Worm (Caenorhabditis elegans) whole organism, young adult: ENCODE measurements around the gene fbxa-61.

Experiments
- C06A6.2 ChIP-seq: fragments of 200-800 bp; sonication (Bioruptor generic); conservative IDR thresholded peaks from 2 replicates; pipeline ENCODE4 v1.3.6; 2022; ENCODE audit warnings: missing genetic modification characterization, missing compliant biosample characterization
- C17E4.6 ChIP-seq: fragments of 200-800 bp; sonication (Bioruptor generic); IDR thresholded peaks from 2 replicates; pipeline ENCODE4 v1.3.6; 2022; ENCODE audit warnings: missing genetic modification reagents, missing genetic modification characterization, missing compliant biosample characterization
- D2030.7 ChIP-seq: fragments of 200-800 bp; sonication (Bioruptor generic); IDR thresholded peaks from 2 replicates; pipeline ENCODE4 v1.3.6; 2022; ENCODE audit warnings: missing genetic modification reagents, missing genetic modification characterization, missing compliant biosample characterization
- F23B12.7 ChIP-seq: sonication (generic microtip); optimal IDR thresholded peaks from 2 replicates; lab custom pipeline; 2017; ENCODE audit warnings: missing genetic modification characterization, mild to moderate bottlenecking, missing compliant biosample characterization, antibody characterized with exemption, moderate library complexity; ENCODE audit not compliant: insufficient read depth
- F33H1.4 ChIP-seq: fragments of 200-800 bp; sonication (Bioruptor generic); IDR thresholded peaks from 2 replicates; pipeline ENCODE4 v1.3.6; 2022; ENCODE audit warnings: missing genetic modification reagents, missing genetic modification characterization, missing compliant biosample characterization
- F37B4.10 ChIP-seq: fragments of 200-800 bp; sonication (Bioruptor generic); IDR thresholded peaks from 2 replicates; pipeline ENCODE4 v1.3.6; 2022; ENCODE audit warnings: missing genetic modification characterization, missing compliant biosample characterization
- F52B5.7 ChIP-seq: sonication (generic microtip); optimal IDR thresholded peaks from 2 replicates; lab custom pipeline; 2016; ENCODE audit warnings: mild to moderate bottlenecking, missing genetic modification characterization, missing compliant biosample characterization
- F57C9.4 ChIP-seq: sonication (generic microtip); optimal IDR thresholded peaks from 2 replicates; lab custom pipeline; 2017; ENCODE audit warnings: mild to moderate bottlenecking, missing genetic modification characterization, missing compliant biosample characterization
- K12H6.12 ChIP-seq: fragments of 200-800 bp; sonication (Bioruptor generic); optimal IDR thresholded peaks from 2 replicates; lab custom pipeline; 2018; ENCODE audit warnings: mild to moderate bottlenecking, missing genetic modification characterization, missing compliant biosample characterization
- T07F8.4 ChIP-seq: sonication (generic microtip); optimal IDR thresholded peaks from 2 replicates; lab custom pipeline; 2016; ENCODE audit warnings: mild to moderate bottlenecking, missing genetic modification characterization, moderate library complexity, missing compliant biosample characterization
- Y56A3A.18 ChIP-seq: fragments of 200-800 bp; sonication (Bioruptor generic); IDR thresholded peaks from 2 replicates; pipeline ENCODE4 v1.3.6; 2022; ENCODE audit warnings: missing genetic modification reagents, missing genetic modification characterization, missing compliant biosample characterization
- Y79H2A.3 ChIP-seq: fragments of 200-800 bp; sonication (Bioruptor generic); conservative IDR thresholded peaks from 2 replicates; pipeline ENCODE4 v1.3.6; 2022; ENCODE audit warnings: missing genetic modification reagents, missing genetic modification characterization, missing compliant biosample characterization
- akir-1 ChIP-seq: fragments of 200-800 bp; sonication (Bioruptor generic); optimal IDR thresholded peaks from 2 replicates; lab custom pipeline; 2018; ENCODE audit warnings: mild to moderate bottlenecking, missing genetic modification characterization, moderate library complexity, missing compliant biosample characterization
- attf-5 ChIP-seq: fragments of 200-800 bp; sonication (Bioruptor generic); optimal IDR thresholded peaks from 2 replicates; lab custom pipeline; 2018; ENCODE audit warnings: mild to moderate bottlenecking, missing genetic modification characterization, missing compliant biosample characterization
- cebp-2 ChIP-seq: fragments of 200-800 bp; sonication (Bioruptor generic); IDR thresholded peaks from 2 replicates; pipeline ENCODE4 v1.3.6; 2022; ENCODE audit warnings: missing genetic modification characterization, missing compliant biosample characterization
- ceh-27 ChIP-seq: fragments of 200-800 bp; sonication (Bioruptor generic); optimal IDR thresholded peaks from 2 replicates; lab custom pipeline; 2018; ENCODE audit warnings: mild to moderate bottlenecking, missing genetic modification characterization, moderate library complexity, missing compliant biosample characterization
- ceh-79 ChIP-seq: sonication (generic microtip); optimal IDR thresholded peaks from 2 replicates; lab custom pipeline; 2017; ENCODE audit warnings: mild to moderate bottlenecking, missing genetic modification characterization, missing compliant biosample characterization
- dox-1 ChIP-seq: fragments of 200-800 bp; sonication (Bioruptor generic); IDR thresholded peaks from 2 replicates; pipeline ENCODE4 v1.3.6; 2022; ENCODE audit warnings: missing genetic modification reagents, missing genetic modification characterization, missing compliant biosample characterization
- dpl-1 ChIP-seq: fragments of 150-350 bp; optimal IDR thresholded peaks from 2 replicates; lab custom pipeline; 2014; ENCODE audit warnings: missing biosample characterization, missing genetic modification reagents, missing genetic modification characterization
- egl-18 ChIP-seq: fragments of 200-800 bp; sonication (Bioruptor generic); IDR thresholded peaks from 2 replicates; pipeline ENCODE4 v1.3.6; 2022; ENCODE audit warnings: missing genetic modification reagents, missing genetic modification characterization, missing compliant biosample characterization
- egl-44 ChIP-seq: fragments of 200-800 bp; sonication (Bioruptor generic); IDR thresholded peaks from 2 replicates; pipeline ENCODE4 v1.3.6; 2022; ENCODE audit warnings: missing genetic modification reagents, missing genetic modification characterization, missing compliant biosample characterization
- egrh-3 ChIP-seq: fragments of 200-800 bp; sonication (Bioruptor generic); IDR thresholded peaks from 2 replicates; pipeline ENCODE4 v1.3.6; 2022; ENCODE audit warnings: missing genetic modification reagents, missing genetic modification characterization, missing compliant biosample characterization
- ekl-4 ChIP-seq: fragments of 200-800 bp; sonication (Bioruptor generic); IDR thresholded peaks from 2 replicates; pipeline ENCODE4 v1.3.6; 2022; ENCODE audit warnings: missing genetic modification reagents, missing genetic modification characterization, missing compliant biosample characterization
- hlh-26 ChIP-seq: fragments of 200-800 bp; sonication (Bioruptor generic); conservative IDR thresholded peaks from 2 replicates; pipeline ENCODE4 v1.3.6; 2022; ENCODE audit warnings: missing genetic modification reagents, missing genetic modification characterization, missing compliant biosample characterization
- lag-1 ChIP-seq: fragments of 200-800 bp; sonication (Bioruptor generic); IDR thresholded peaks from 2 replicates; pipeline ENCODE4 v1.3.6; 2022; ENCODE audit warnings: missing genetic modification reagents, missing genetic modification characterization, missing compliant biosample characterization
- let-526 ChIP-seq: fragments of 200-800 bp; sonication (Bioruptor generic); IDR thresholded peaks from 2 replicates; pipeline ENCODE4 v1.3.6; 2022; ENCODE audit warnings: missing genetic modification reagents, missing genetic modification characterization, missing compliant biosample characterization
- let-607 ChIP-seq, 2 experiments: fragments of 200-800 bp in 1 of 2; sonication (Bioruptor generic) in 1 of 2; sonication (generic microtip) in 1 of 2; optimal IDR thresholded peaks; 2 replicates each; lab custom pipeline; 2016 to 2018; ENCODE audit warnings: mild to moderate bottlenecking in 2 of 2, missing compliant biosample characterization in 2 of 2, missing genetic modification characterization in 2 of 2, moderate library complexity in 2 of 2, missing genotype in 1 of 2
- lin-54 ChIP-seq: fragments of 200-800 bp; sonication (Bioruptor generic); optimal IDR thresholded peaks from 2 replicates; lab custom pipeline; 2018; ENCODE audit warnings: mild to moderate bottlenecking, missing genetic modification characterization, missing compliant biosample characterization
- lsl-1 ChIP-seq: fragments of 200-800 bp; sonication (Bioruptor generic); optimal IDR thresholded peaks from 2 replicates; lab custom pipeline; 2018; ENCODE audit warnings: mild to moderate bottlenecking, missing genetic modification characterization, moderate library complexity, missing compliant biosample characterization
- madf-10 ChIP-seq: sonication (generic microtip); optimal IDR thresholded peaks from 2 replicates; lab custom pipeline; 2016; ENCODE audit warnings: mild to moderate bottlenecking, missing genetic modification characterization, missing compliant biosample characterization
- mxl-1 ChIP-seq: sonication (generic microtip); optimal IDR thresholded peaks from 2 replicates; lab custom pipeline; 2016; ENCODE audit warnings: missing genetic modification characterization, missing compliant biosample characterization
- nfya-1 ChIP-seq: sonication (generic microtip); optimal IDR thresholded peaks from 2 replicates; lab custom pipeline; 2017; ENCODE audit warnings: antibody characterized with exemption, missing compliant biosample characterization, missing genetic modification characterization, borderline replicate concordance; ENCODE audit not compliant: insufficient read depth
- nfya-2 ChIP-seq: fragments of 200-800 bp; sonication (Bioruptor generic); IDR thresholded peaks from 2 replicates; pipeline ENCODE4 v1.3.6; 2022; ENCODE audit warnings: missing genetic modification reagents, missing genetic modification characterization, missing compliant biosample characterization
- nhr-27 ChIP-seq: fragments of 200-800 bp; sonication (Bioruptor generic); optimal IDR thresholded peaks from 2 replicates; lab custom pipeline; 2018; ENCODE audit warnings: mild to moderate bottlenecking, missing genetic modification characterization, moderate library complexity, missing compliant biosample characterization
- rec-8 ChIP-seq, 2 experiments: sonication (generic microtip); optimal IDR thresholded peaks; 2 replicates each; lab custom pipeline; 2016; ENCODE audit warnings: mild to moderate bottlenecking in 2 of 2, missing genetic modification characterization in 2 of 2, missing genetic modification reagents in 2 of 2, missing genotype in 2 of 2, missing biosample characterization in 1 of 2, missing compliant biosample characterization in 1 of 2, moderate library complexity in 1 of 2
- rpc-1 ChIP-seq, 2 experiments: fragments of 150-350 bp in 1 of 2; sonication (generic microtip) in 1 of 2; optimal IDR thresholded peaks; 2 replicates each; lab custom pipeline; 2014 to 2018; ENCODE audit warnings: missing biosample characterization in 1 of 2, missing genetic modification characterization in 1 of 2, missing genetic modification reagents in 1 of 2, missing genotype in 1 of 2
- snpc-3.4 ChIP-seq: sonication (generic microtip); optimal IDR thresholded peaks from 2 replicates; lab custom pipeline; 2017; ENCODE audit warnings: missing genetic modification characterization, mild to moderate bottlenecking, missing compliant biosample characterization, antibody characterized with exemption, moderate library complexity, missing genotype, missing genetic modification reagents
- snpc-4 ChIP-seq, 5 experiments: fragments of 150-350 bp in 1 of 5; sonication (generic microtip) in 4 of 5; optimal IDR thresholded peaks; 2 replicates each; lab custom pipeline; 2014 to 2018; ENCODE audit warnings: missing genetic modification characterization in 5 of 5, missing biosample characterization in 3 of 5, antibody characterized with exemption in 2 of 5, mild to moderate bottlenecking in 2 of 5, missing compliant biosample characterization in 2 of 5, missing genotype in 2 of 5, moderate library complexity in 2 of 5, missing genetic modification reagents in 1 of 5
- somi-1 ChIP-seq: fragments of 200-800 bp; sonication (Bioruptor generic); optimal IDR thresholded peaks from 2 replicates; lab custom pipeline; 2018; ENCODE audit warnings: mild to moderate bottlenecking, missing genetic modification characterization, missing compliant biosample characterization
- sptf-2 ChIP-seq: fragments of 200-800 bp; sonication (Bioruptor generic); optimal IDR thresholded peaks from 2 replicates; lab custom pipeline; 2018; ENCODE audit warnings: mild to moderate bottlenecking, missing genetic modification characterization, missing compliant biosample characterization
- tbp1 ChIP-seq: fragments of 200-800 bp; sonication (Bioruptor generic); optimal IDR thresholded peaks from 2 replicates; lab custom pipeline; 2018; ENCODE audit warnings: mild to moderate bottlenecking, missing genetic modification characterization, missing compliant biosample characterization
- xnd-1 ChIP-seq: sonication (generic microtip); optimal IDR thresholded peaks from 2 replicates; lab custom pipeline; 2016; ENCODE audit warnings: missing genotype, missing genetic modification reagents, missing genetic modification characterization, missing compliant biosample characterization
- ztf-22 ChIP-seq: fragments of 200-800 bp; sonication (Bioruptor generic); optimal IDR thresholded peaks from 2 replicates; lab custom pipeline; 2018; ENCODE audit warnings: mild to moderate bottlenecking, missing genetic modification characterization, moderate library complexity, missing compliant biosample characterization
- ztf-25 ChIP-seq: fragments of 200-800 bp; sonication (Bioruptor generic); IDR thresholded peaks from 2 replicates; pipeline ENCODE4 v1.3.6; 2022; ENCODE audit warnings: missing genetic modification reagents, missing genetic modification characterization, missing compliant biosample characterization
- ztf-26 ChIP-seq: sonication (generic microtip); optimal IDR thresholded peaks from 2 replicates; lab custom pipeline; 2017; ENCODE audit warnings: missing genetic modification characterization, missing compliant biosample characterization
- ztf-28 ChIP-seq: fragments of 200-800 bp; sonication (Bioruptor generic); IDR thresholded peaks from 2 replicates; pipeline ENCODE4 v1.3.6; 2022; ENCODE audit warnings: missing genetic modification reagents, missing genetic modification characterization, missing compliant biosample characterization

The fbxa-61 gene

ce11 chrIII:1201958-1202596 lies 36.8 kb upstream of the fbxa-61 start, which contains the start of the genes mrpl-45 and Y119D3B.12 (continued):
- TF ChIP-seq C17E4.6 (GFP tag; lab: Robert Waterston, UW) (no peak), K12H6.12 (tag; lab: Kevin White, UChicago) (no peak), F33H1.4 (GFP tag; lab: Robert Waterston, UW) (no peak), egl-44 (no peak), lag-1 (GFP tag; lab: Robert Waterston, UW) (no peak), F52B5.7 (no peak), nfya-1 (no peak), rpc-1 (optimal IDR thresholded peaks at IDR 0.05; lab: Kevin White, UChicago) (no peak), rpc-1 (tag; optimal IDR thresholded peaks at IDR 0.05; lab: Kevin White, UChicago) (no peak), lin-54 (GFP tag; lab: Kevin White, UChicago) (peak; percentile 77), somi-1 (GFP tag; lab: Kevin White, UChicago) (no peak), egl-18 (GFP tag; lab: Robert Waterston, UW) (no peak), T07F8.4 (tag; lab: Kevin White, UChicago) (no peak), tbp1 (peak; percentile 39), D2030.7 (peak; percentile 73), madf-10 (tag; lab: Kevin White, UChicago) (no peak), snpc-3.4 (tag; lab: Kevin White, UChicago) (peak; percentile 43), let-607 (tag; optimal IDR thresholded peaks at IDR 0.05; lab: Kevin White, UChicago) (no peak), dpl-1 (GFP tag; lab: Kevin White, UChicago) (peak; percentile 5), ztf-26 (tag; lab: Kevin White, UChicago) (no peak), ztf-22 (no peak), dox-1 (GFP tag; lab: Robert Waterston, UW) (peak; percentile 77), let-526 (GFP tag; lab: Robert Waterston, UW) (no peak), sptf-2 (GFP tag; lab: Kevin White, UChicago) (no peak), hlh-26 (no peak), mxl-1 (tag; lab: Kevin White, UChicago) (no peak), egrh-3 (GFP tag; lab: Robert Waterston, UW) (no peak), ztf-25 (no peak), Y56A3A.18 (GFP tag; lab: Robert Waterston, UW) (no peak), snpc-4 (GFP tag; optimal IDR thresholded peaks at IDR 0.05; lab: Kevin White, UChicago) (no peak), snpc-4 (tag; optimal IDR thresholded peaks at IDR 0.05; lab: Kevin White, UChicago) (peak in 1 of 4 experiments; percentile 20), akir-1 (no peak), xnd-1 (tag; lab: Kevin White, UChicago) (no peak), nhr-27 (tag; lab: Kevin White, UChicago) (no peak), F23B12.7 (tag; lab: Kevin White, UChicago) (peak; percentile 46), C06A6.2 (GFP tag; lab: Robert Waterston, UW) (no peak), ceh-27 (peak; percentile 50), Y79H2A.3 (GFP tag; lab: Robert Waterston, UW) (no peak), lsl-1 (GFP tag; lab: Kevin White, UChicago) (peak; percentile 52), attf-5 (GFP tag; lab: Kevin White, UChicago) (peak; percentile 86), ztf-28 (GFP tag; lab: Robert Waterston, UW) (peak; percentile 15; the same call in 1 of the 2 replicates), F57C9.4 (no peak), ceh-79 (tag; lab: Kevin White, UChicago) (no peak), F37B4.10 (GFP tag; lab: Robert Waterston, UW) (no peak), nfya-2 (no peak), rec-8 (tag; optimal IDR thresholded peaks at IDR 0.05; lab: Kevin White, UChicago) (no peak), ekl-4 (GFP tag; lab: Robert Waterston, UW) (0 out of 2 replicates have a peak, but pooled peaks have one; percentile 55), cebp-2 (GFP tag; lab: Robert Waterston, UW) (no peak)
